Worm (Caenorhabditis elegans) whole organism, L4 larva: ENCODE measurements around the gene M04D8.4.

Source experiments
- F49E8.2 ChIP-seq: sonication (generic microtip); optimal IDR thresholded peaks from 2 replicates; lab custom pipeline; 2016; ENCODE audit warnings: missing compliant biosample characterization, mild to moderate bottlenecking, missing genetic modification characterization, borderline replicate concordance
- R02D3.7 ChIP-seq: fragments of 150-350 bp; sonication (generic microtip); optimal IDR thresholded peaks from 3 replicates; lab custom pipeline; 2014; ENCODE audit warnings: missing biosample characterization, missing genetic modification characterization
- ZK337.2 ChIP-seq: fragments of 200-800 bp; sonication (Bioruptor generic); IDR thresholded peaks from 2 replicates; pipeline ENCODE4 v1.3.6; 2022; ENCODE audit warnings: missing genetic modification reagents, missing genetic modification characterization, missing compliant biosample characterization
- aly-2 ChIP-seq: sonication (generic microtip); optimal IDR thresholded peaks from 2 replicates; lab custom pipeline; 2018; ENCODE audit warnings: missing biosample characterization, missing genetic modification characterization
- ama-1 ChIP-seq: fragments of 150-350 bp; optimal IDR thresholded peaks from 2 replicates; lab custom pipeline; 2014; ENCODE audit warnings: inconsistent platforms, mixed read lengths
- arid-1 ChIP-seq: fragments of 200-800 bp; sonication (Bioruptor generic); conservative IDR thresholded peaks from 2 replicates; pipeline ENCODE4 v1.3.6; 2022; ENCODE audit warnings: missing genetic modification reagents, missing genetic modification characterization, missing compliant biosample characterization
- ceh-44 ChIP-seq: fragments of 200-800 bp; sonication (Bioruptor generic); IDR thresholded peaks from 2 replicates; pipeline ENCODE4 v1.3.6; 2022; ENCODE audit warnings: missing genetic modification reagents, missing genetic modification characterization, missing compliant biosample characterization
- ceh-62 ChIP-seq: sonication (generic microtip); optimal IDR thresholded peaks from 2 replicates; lab custom pipeline; 2017; ENCODE audit warnings: missing biosample characterization, missing genetic modification characterization
- ctbp-1 ChIP-seq: fragments of 200-800 bp; sonication (Bioruptor generic); IDR thresholded peaks from 2 replicates; pipeline ENCODE4 v1.3.6; 2022; ENCODE audit warnings: missing genetic modification reagents, missing genetic modification characterization, missing compliant biosample characterization
- daf-19 ChIP-seq: fragments of 200-800 bp; sonication (Bioruptor generic); conservative IDR thresholded peaks from 2 replicates; pipeline ENCODE4 v1.3.6; 2022; ENCODE audit warnings: missing genetic modification characterization, missing compliant biosample characterization
- dmd-6 ChIP-seq: fragments of 200-800 bp; sonication (Bioruptor generic); IDR thresholded peaks from 2 replicates; pipeline ENCODE4 v1.3.6; 2022; ENCODE audit warnings: missing genetic modification reagents, missing genetic modification characterization, missing compliant biosample characterization
- dmd-9 ChIP-seq: fragments of 200-800 bp; sonication (Bioruptor generic); IDR thresholded peaks from 2 replicates; pipeline ENCODE4 v1.3.6; 2022; ENCODE audit warnings: missing genetic modification reagents, missing genetic modification characterization, missing compliant biosample characterization
- duxl-1 ChIP-seq: sonication (generic microtip); optimal IDR thresholded peaks from 2 replicates; lab custom pipeline; 2016; ENCODE audit warnings: mild to moderate bottlenecking, missing genetic modification characterization, moderate library complexity, missing compliant biosample characterization; ENCODE audit not compliant: poor library complexity
- dve-1 ChIP-seq: sonication (generic microtip); optimal IDR thresholded peaks from 2 replicates; lab custom pipeline; 2017; ENCODE audit warnings: antibody characterized with exemption, mild to moderate bottlenecking, missing genetic modification characterization, missing compliant biosample characterization; ENCODE audit not compliant: insufficient read depth
- egl-27 ChIP-seq: sonication (generic microtip); optimal IDR thresholded peaks from 3 replicates; lab custom pipeline; 2017; ENCODE audit warnings: missing biosample characterization, missing genetic modification reagents, missing genetic modification characterization
- hlh-30 ChIP-seq: sonication (generic microtip); optimal IDR thresholded peaks from 2 replicates; lab custom pipeline; 2017; ENCODE audit warnings: antibody characterized with exemption, mild to moderate bottlenecking, missing genetic modification characterization, missing compliant biosample characterization; ENCODE audit not compliant: insufficient read depth
- hmg-1.1 ChIP-seq: fragments of 200-800 bp; sonication (Bioruptor generic); IDR thresholded peaks from 2 replicates; pipeline ENCODE4 v1.3.6; 2022; ENCODE audit warnings: missing genetic modification reagents, missing genetic modification characterization, missing compliant biosample characterization
- lin-13 ChIP-seq: fragments of 150-350 bp; optimal IDR thresholded peaks from 2 replicates; lab custom pipeline; 2014; ENCODE audit warnings: missing biosample characterization, missing genetic modification reagents, missing genetic modification characterization
- lin-29 ChIP-seq: fragments of 200-800 bp; sonication (Bioruptor generic); IDR thresholded peaks from 2 replicates; pipeline ENCODE4 v1.3.6; 2022; ENCODE audit warnings: missing genetic modification reagents, missing genetic modification characterization, missing compliant biosample characterization
- lin-38 ChIP-seq: fragments of 200-800 bp; sonication (Bioruptor generic); IDR thresholded peaks from 2 replicates; pipeline ENCODE4 v1.3.6; 2022; ENCODE audit warnings: missing genetic modification reagents, missing genetic modification characterization, missing compliant biosample characterization
- madf-9 ChIP-seq: fragments of 200-800 bp; sonication (Bioruptor generic); conservative IDR thresholded peaks from 2 replicates; pipeline ENCODE4 v1.3.6; 2022; ENCODE audit warnings: missing genetic modification reagents, missing genetic modification characterization, missing compliant biosample characterization
- mdl-1 ChIP-seq, 2 experiments: fragments of 150-350 bp in 1 of 2; sonication (generic microtip) in 1 of 2; optimal IDR thresholded peaks; 2 replicates each; lab custom pipeline; 2014 to 2017; ENCODE audit warnings: missing biosample characterization in 2 of 2, missing genetic modification characterization in 2 of 2
- mdt-29 ChIP-seq: fragments of 200-800 bp; sonication (Bioruptor generic); IDR thresholded peaks from 2 replicates; pipeline ENCODE4 v1.3.6; 2022; ENCODE audit warnings: missing genetic modification reagents, missing genetic modification characterization, missing compliant biosample characterization
- mxl-3 ChIP-seq: fragments of 200-800 bp; sonication (Bioruptor generic); optimal IDR thresholded peaks from 2 replicates; lab custom pipeline; 2018; ENCODE audit warnings: mild to moderate bottlenecking, missing genetic modification characterization, missing compliant biosample characterization
- nhr-25 ChIP-seq: sonication (generic microtip); optimal IDR thresholded peaks from 2 replicates; lab custom pipeline; 2017; ENCODE audit warnings: missing genetic modification characterization, mild to moderate bottlenecking, missing compliant biosample characterization, antibody characterized with exemption, moderate library complexity, borderline replicate concordance; ENCODE audit not compliant: insufficient read depth
- nhr-77 ChIP-seq: fragments of 150-350 bp; optimal IDR thresholded peaks from 2 replicates; lab custom pipeline; 2014; ENCODE audit warnings: missing biosample characterization, missing genetic modification characterization
- pha-4 ChIP-seq, 2 experiments: fragments of 150-350 bp in 1 of 2; fragments of 200-800 bp in 1 of 2; sonication (Bioruptor generic) in 1 of 2; IDR thresholded peaks in 1 of 2; optimal IDR thresholded peaks in 1 of 2; 2 replicates each; pipeline versions ENCODE4 v1.3.6 to Lab custom; 2014 to 2022; ENCODE audit warnings: missing genetic modification characterization in 2 of 2, missing genetic modification reagents in 2 of 2, missing biosample characterization in 1 of 2, missing compliant biosample characterization in 1 of 2
- saeg-2 ChIP-seq: fragments of 200-800 bp; sonication (Bioruptor generic); IDR thresholded peaks from 2 replicates; pipeline ENCODE4 v1.3.6; 2022; ENCODE audit warnings: missing genetic modification reagents, missing genetic modification characterization, missing compliant biosample characterization
- skn-1 ChIP-seq: fragments of 150-350 bp; optimal IDR thresholded peaks from 2 replicates; lab custom pipeline; 2014; ENCODE audit warnings: missing biosample characterization, missing genetic modification characterization
- snpc-1.2 ChIP-seq: fragments of 200-800 bp; sonication (Bioruptor generic); IDR thresholded peaks from 2 replicates; pipeline ENCODE4 v1.3.6; 2022; ENCODE audit warnings: missing genetic modification reagents, missing genetic modification characterization, missing compliant biosample characterization
- spr-3 ChIP-seq: fragments of 200-800 bp; sonication (Bioruptor generic); optimal IDR thresholded peaks from 2 replicates; lab custom pipeline; 2018; ENCODE audit warnings: mild to moderate bottlenecking, missing genetic modification characterization, missing compliant biosample characterization
- tra-1 ChIP-seq: fragments of 200-800 bp; sonication (Bioruptor generic); IDR thresholded peaks from 2 replicates; pipeline ENCODE4 v1.3.6; 2022; ENCODE audit warnings: missing genetic modification reagents, missing genetic modification characterization, missing compliant biosample characterization
- unc-39 ChIP-seq: sonication (generic microtip); optimal IDR thresholded peaks from 2 replicates; lab custom pipeline; 2017; ENCODE audit warnings: missing biosample characterization, missing genetic modification characterization
- vab-7 ChIP-seq: fragments of 200-800 bp; sonication (Bioruptor generic); IDR thresholded peaks from 2 replicates; pipeline ENCODE4 v1.3.6; 2022; ENCODE audit warnings: missing genetic modification reagents, missing genetic modification characterization, missing compliant biosample characterization
- zip-11 ChIP-seq: fragments of 200-800 bp; sonication (Bioruptor generic); IDR thresholded peaks from 2 replicates; pipeline ENCODE4 v1.3.6; 2022; ENCODE audit warnings: missing genetic modification characterization, missing compliant biosample characterization
- ztf-7 ChIP-seq: fragments of 150-350 bp; optimal IDR thresholded peaks from 2 replicates; lab custom pipeline; 2014; ENCODE audit warnings: missing biosample characterization, missing genetic modification characterization

M04D8.4 gene

DNA sequence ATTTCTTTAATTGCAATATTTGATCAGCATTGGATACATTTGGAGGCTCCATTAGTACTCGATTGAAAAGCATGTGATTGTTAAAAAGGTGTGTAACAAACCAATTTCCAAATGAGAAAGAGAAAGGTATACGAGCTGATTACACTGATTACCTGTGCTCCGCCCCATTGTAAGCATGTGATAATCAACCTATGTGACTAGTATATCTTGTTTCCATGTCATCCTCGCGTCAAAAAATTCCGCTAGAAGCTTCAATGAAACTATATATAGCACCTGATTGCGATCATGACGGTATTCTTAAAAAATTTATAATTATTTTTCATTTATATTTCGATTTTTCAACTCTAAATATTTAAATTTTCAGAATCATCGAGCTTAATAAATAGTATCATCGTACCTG, at the start of gene M04D8.4:
Gene M04D8.4 (minus strand): TSS at position 101 of the 400 bp plus-strand sequence.
- TF ChIP-seq ama-1 (lab: Kevin White, UChicago): no peak
- no peak for TF ChIP-seq hlh-30 (tag; lab: Kevin White, UChicago)
- no peak for TF ChIP-seq hmg-1.1 (GFP tag; lab: Robert Waterston, UW)
- no peak for TF ChIP-seq duxl-1 (tag; lab: Kevin White, UChicago)
- TF ChIP-seq egl-27 (tag; lab: Kevin White, UChicago): no peak
- TF ChIP-seq aly-2 (tag; lab: Kevin White, UChicago): no peak
- TF ChIP-seq lin-29 (GFP tag; lab: Robert Waterston, UW): no peak
- no peak for TF ChIP-seq ceh-62
- no peak for TF ChIP-seq arid-1 (GFP tag; lab: Robert Waterston, UW)
- no peak for TF ChIP-seq snpc-1.2 (GFP tag; lab: Robert Waterston, UW)
- no peak for TF ChIP-seq dmd-9 (GFP tag; lab: Robert Waterston, UW)

DNA sequence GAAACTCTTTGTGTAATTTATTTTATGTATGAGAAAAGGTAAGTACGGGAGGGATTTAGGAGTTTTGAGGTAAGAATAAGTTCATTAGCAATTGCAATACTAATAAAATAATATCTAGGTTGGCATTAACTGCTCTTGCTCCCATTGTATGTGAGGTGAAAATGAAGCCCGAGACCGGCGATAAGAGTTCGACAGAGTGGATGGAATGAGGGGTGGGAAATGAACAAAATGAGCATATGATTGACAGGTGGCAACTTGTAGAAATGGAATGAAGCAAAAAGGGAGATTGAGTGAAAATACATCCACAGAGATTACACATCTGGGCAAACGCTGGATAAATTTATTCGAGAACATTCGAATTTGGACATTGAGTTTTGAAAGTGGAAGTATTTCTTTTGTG, 48.3 kb upstream of the M04D8.4 start:
- TF ChIP-seq duxl-1 (tag; lab: Kevin White, UChicago): no peak
- TF ChIP-seq vab-7 (GFP tag; lab: Robert Waterston, UW): no peak
- no peak for TF ChIP-seq dve-1 (tag; lab: Kevin White, UChicago)
- TF ChIP-seq ama-1 (lab: Kevin White, UChicago): no peak
- TF ChIP-seq mdl-1 (tag; optimal IDR thresholded peaks at IDR 0.05; lab: Kevin White, UChicago): no peak
- TF ChIP-seq ceh-44: no peak
- TF ChIP-seq dmd-6 (GFP tag; lab: Robert Waterston, UW): peak; percentile 54
- TF ChIP-seq mdt-29: no peak
- TF ChIP-seq spr-3 (GFP tag; lab: Kevin White, UChicago): no peak
- TF ChIP-seq tra-1 (GFP tag; lab: Robert Waterston, UW): peak; percentile 94

DNA sequence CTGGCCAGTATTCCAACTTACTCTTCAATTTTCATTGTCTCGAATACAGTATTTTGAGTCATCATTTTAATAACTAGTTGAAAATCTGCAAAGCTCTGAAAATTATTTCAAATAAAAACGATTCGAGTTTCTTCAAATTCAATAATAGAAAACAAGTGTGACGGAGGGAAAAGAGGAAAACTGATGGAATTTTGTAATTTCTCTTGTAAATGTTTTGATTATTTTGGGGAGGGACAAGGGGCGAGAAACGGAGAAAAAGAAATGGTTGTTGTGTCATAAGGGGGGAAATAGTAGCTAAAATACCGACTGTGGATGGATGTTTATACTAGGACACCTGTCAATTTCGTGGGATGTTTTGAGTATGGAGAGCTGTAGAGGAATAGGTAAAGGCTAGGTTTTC, 47.7 kb upstream of the M04D8.4 start, which contains the start of gene T16G12.9:
Gene T16G12.9 (minus strand): TSS at position 101 of the 400 bp plus-strand sequence.
- TF ChIP-seq pha-4 (GFP tag; IDR thresholded peaks at IDR 0.05; lab: Robert Waterston, UW): no peak
- TF ChIP-seq pha-4 (tag; optimal IDR thresholded peaks at IDR 0.05; lab: Kevin White, UChicago): no peak
- no peak for TF ChIP-seq F49E8.2 (tag; lab: Kevin White, UChicago)
- no peak for TF ChIP-seq skn-1 (tag; lab: Kevin White, UChicago)
- no peak for TF ChIP-seq ztf-7
- TF ChIP-seq R02D3.7: no peak
- no peak for TF ChIP-seq daf-19
- TF ChIP-seq nhr-77 (tag; lab: Kevin White, UChicago): no peak
- no peak for TF ChIP-seq unc-39
- no peak for TF ChIP-seq lin-13 (GFP tag; lab: Kevin White, UChicago)
- no peak for TF ChIP-seq lin-29 (GFP tag; lab: Robert Waterston, UW)
- TF ChIP-seq mxl-3: no peak
- TF ChIP-seq ZK337.2 (GFP tag; lab: Robert Waterston, UW): no peak
- no peak for TF ChIP-seq egl-27 (tag; lab: Kevin White, UChicago)
- TF ChIP-seq madf-9: no peak
- TF ChIP-seq mdt-29: no peak
- TF ChIP-seq zip-11 (GFP tag; lab: Robert Waterston, UW): no peak

DNA sequence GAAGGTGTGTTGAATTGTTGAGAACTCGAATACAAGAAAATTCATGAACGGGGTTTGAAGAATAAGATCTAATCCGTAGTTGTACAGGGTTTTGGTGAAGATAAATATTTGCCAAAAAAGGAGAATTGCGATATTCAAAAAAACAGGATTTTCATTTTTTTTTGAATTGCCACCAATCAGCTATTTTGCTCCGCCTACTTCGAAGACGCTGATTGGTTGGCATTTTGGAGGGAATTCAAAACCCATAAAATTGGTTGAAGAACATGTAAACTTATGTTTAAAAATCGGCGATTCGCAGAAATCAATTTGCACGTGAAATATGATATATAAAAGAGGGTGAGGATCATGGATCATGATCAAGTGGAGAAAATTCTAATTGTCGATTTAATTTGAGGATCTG, 45.6 kb upstream of the M04D8.4 start:
- TF ChIP-seq ctbp-1 (GFP tag; lab: Robert Waterston, UW) (no peak), saeg-2 (GFP tag; lab: Robert Waterston, UW) (no peak), nhr-25 (tag; lab: Kevin White, UChicago) (no peak), lin-38 (GFP tag; lab: Robert Waterston, UW) (no peak), tra-1 (GFP tag; lab: Robert Waterston, UW) (no peak)
